Worm (Caenorhabditis elegans) whole organism, L4 larva: ENCODE results near the gene T06C10.3.

Source experiments
- F26F4.8 ChIP-seq: fragments of 200-800 bp; sonication (Bioruptor generic); conservative IDR thresholded peaks from 2 replicates; pipeline ENCODE4 v1.3.6; 2022; ENCODE audit warnings: missing genetic modification characterization, missing compliant biosample characterization
- T20F7.1 ChIP-seq: fragments of 200-800 bp; sonication (Bioruptor generic); optimal IDR thresholded peaks from 2 replicates; lab custom pipeline; 2018; ENCODE audit warnings: mild to moderate bottlenecking, missing genetic modification characterization, missing compliant biosample characterization
- T26A8.4 ChIP-seq: fragments of 200-800 bp; sonication (Bioruptor generic); IDR thresholded peaks from 2 replicates; pipeline ENCODE4 v1.3.6; 2022; ENCODE audit warnings: missing genetic modification characterization, missing compliant biosample characterization
- ZK337.2 ChIP-seq: fragments of 200-800 bp; sonication (Bioruptor generic); IDR thresholded peaks from 2 replicates; pipeline ENCODE4 v1.3.6; 2022; ENCODE audit warnings: missing genetic modification reagents, missing genetic modification characterization, missing compliant biosample characterization
- ZK546.5 ChIP-seq, 2 experiments: sonication (generic microtip); optimal IDR thresholded peaks; 2 replicates each; lab custom pipeline; 2017; ENCODE audit warnings: missing biosample characterization in 2 of 2, missing genetic modification characterization in 2 of 2
- aly-2 ChIP-seq: sonication (generic microtip); optimal IDR thresholded peaks from 2 replicates; lab custom pipeline; 2018; ENCODE audit warnings: missing biosample characterization, missing genetic modification characterization
- ama-1 ChIP-seq: fragments of 150-350 bp; optimal IDR thresholded peaks from 2 replicates; lab custom pipeline; 2014; ENCODE audit warnings: inconsistent platforms, mixed read lengths
- ceh-28 ChIP-seq: fragments of 150-350 bp; optimal IDR thresholded peaks from 2 replicates; lab custom pipeline; 2014; ENCODE audit warnings: missing biosample characterization, missing genetic modification reagents, missing genetic modification characterization
- ceh-32 ChIP-seq: sonication (generic microtip); optimal IDR thresholded peaks from 2 replicates; lab custom pipeline; 2016; ENCODE audit warnings: mild to moderate bottlenecking, missing genetic modification characterization, missing compliant biosample characterization; ENCODE audit not compliant: poor library complexity
- ceh-44 ChIP-seq: fragments of 200-800 bp; sonication (Bioruptor generic); IDR thresholded peaks from 2 replicates; pipeline ENCODE4 v1.3.6; 2022; ENCODE audit warnings: missing genetic modification reagents, missing genetic modification characterization, missing compliant biosample characterization
- ces-1 ChIP-seq: fragments of 150-350 bp; sonication (generic microtip); optimal IDR thresholded peaks from 4 replicates; lab custom pipeline; 2014; ENCODE audit warnings: missing biosample characterization, missing genetic modification reagents, missing genetic modification characterization
- ctbp-1 ChIP-seq: fragments of 200-800 bp; sonication (Bioruptor generic); IDR thresholded peaks from 2 replicates; pipeline ENCODE4 v1.3.6; 2022; ENCODE audit warnings: missing genetic modification reagents, missing genetic modification characterization, missing compliant biosample characterization
- daf-16 ChIP-seq, 3 experiments: sonication (generic microtip); optimal IDR thresholded peaks; 2 replicates each; lab custom pipeline; 2016 to 2017; ENCODE audit warnings: missing genetic modification characterization in 3 of 3, missing genetic modification reagents in 3 of 3, mild to moderate bottlenecking in 2 of 3, missing compliant biosample characterization in 2 of 3, missing biosample characterization in 1 of 3, moderate library complexity in 1 of 3
- dmd-6 ChIP-seq: fragments of 200-800 bp; sonication (Bioruptor generic); IDR thresholded peaks from 2 replicates; pipeline ENCODE4 v1.3.6; 2022; ENCODE audit warnings: missing genetic modification reagents, missing genetic modification characterization, missing compliant biosample characterization
- dpl-1 ChIP-seq: fragments of 150-350 bp; optimal IDR thresholded peaks from 2 replicates; lab custom pipeline; 2014; ENCODE audit warnings: missing biosample characterization, missing genetic modification reagents, missing genetic modification characterization
- duxl-1 ChIP-seq: sonication (generic microtip); optimal IDR thresholded peaks from 2 replicates; lab custom pipeline; 2016; ENCODE audit warnings: mild to moderate bottlenecking, missing genetic modification characterization, moderate library complexity, missing compliant biosample characterization; ENCODE audit not compliant: poor library complexity
- dve-1 ChIP-seq: sonication (generic microtip); optimal IDR thresholded peaks from 2 replicates; lab custom pipeline; 2017; ENCODE audit warnings: antibody characterized with exemption, mild to moderate bottlenecking, missing genetic modification characterization, missing compliant biosample characterization; ENCODE audit not compliant: insufficient read depth
- egl-27 ChIP-seq: sonication (generic microtip); optimal IDR thresholded peaks from 3 replicates; lab custom pipeline; 2017; ENCODE audit warnings: missing biosample characterization, missing genetic modification reagents, missing genetic modification characterization
- fos-1 ChIP-seq: fragments of 150-350 bp; optimal IDR thresholded peaks from 2 replicates; lab custom pipeline; 2014; ENCODE audit warnings: missing biosample characterization, missing genetic modification characterization
- hif-1 ChIP-seq, 2 experiments: sonication (generic microtip); optimal IDR thresholded peaks; 2 replicates each; lab custom pipeline; 2016 to 2017; ENCODE audit warnings: missing compliant biosample characterization in 2 of 2, missing genetic modification characterization in 2 of 2, missing genetic modification reagents in 2 of 2, missing genotype in 2 of 2, mild to moderate bottlenecking in 1 of 2
- hlh-11 ChIP-seq: fragments of 200-800 bp; sonication (Bioruptor generic); optimal IDR thresholded peaks from 2 replicates; lab custom pipeline; 2018; ENCODE audit warnings: mild to moderate bottlenecking, missing genetic modification characterization, missing compliant biosample characterization
- hlh-30 ChIP-seq: sonication (generic microtip); optimal IDR thresholded peaks from 2 replicates; lab custom pipeline; 2017; ENCODE audit warnings: antibody characterized with exemption, mild to moderate bottlenecking, missing genetic modification characterization, missing compliant biosample characterization; ENCODE audit not compliant: insufficient read depth
- jun-1 ChIP-seq: fragments of 150-350 bp; optimal IDR thresholded peaks from 2 replicates; lab custom pipeline; 2014; ENCODE audit warnings: missing biosample characterization, missing genetic modification reagents, missing genetic modification characterization
- lin-13 ChIP-seq: fragments of 150-350 bp; optimal IDR thresholded peaks from 2 replicates; lab custom pipeline; 2014; ENCODE audit warnings: missing biosample characterization, missing genetic modification reagents, missing genetic modification characterization
- lin-38 ChIP-seq: fragments of 200-800 bp; sonication (Bioruptor generic); IDR thresholded peaks from 2 replicates; pipeline ENCODE4 v1.3.6; 2022; ENCODE audit warnings: missing genetic modification reagents, missing genetic modification characterization, missing compliant biosample characterization
- lsy-2 ChIP-seq, 2 experiments: fragments of 150-350 bp in 1 of 2; sonication (generic microtip) in 1 of 2; optimal IDR thresholded peaks; 2 replicates each; lab custom pipeline; 2014 to 2017; ENCODE audit warnings: missing biosample characterization in 2 of 2, missing genetic modification characterization in 2 of 2
- mdt-29 ChIP-seq: fragments of 200-800 bp; sonication (Bioruptor generic); IDR thresholded peaks from 2 replicates; pipeline ENCODE4 v1.3.6; 2022; ENCODE audit warnings: missing genetic modification reagents, missing genetic modification characterization, missing compliant biosample characterization
- mep-1 ChIP-seq: fragments of 150-350 bp; sonication (generic microtip); optimal IDR thresholded peaks from 3 replicates; lab custom pipeline; 2014; ENCODE audit warnings: missing biosample characterization, missing genetic modification characterization
- mes-2 ChIP-seq: sonication (generic microtip); optimal IDR thresholded peaks from 2 replicates; lab custom pipeline; 2016; ENCODE audit warnings: missing genotype, mild to moderate bottlenecking, missing genetic modification characterization, missing compliant biosample characterization; ENCODE audit not compliant: poor library complexity, severe bottlenecking
- nhr-10 ChIP-seq: fragments of 150-350 bp; optimal IDR thresholded peaks from 2 replicates; lab custom pipeline; 2014; ENCODE audit warnings: missing biosample characterization, missing genetic modification characterization
- nhr-11 ChIP-seq: fragments of 150-350 bp; optimal IDR thresholded peaks from 2 replicates; lab custom pipeline; 2014; ENCODE audit warnings: missing biosample characterization, missing genetic modification characterization
- nhr-111 ChIP-seq: fragments of 200-800 bp; sonication (Bioruptor generic); optimal IDR thresholded peaks from 2 replicates; lab custom pipeline; 2018; ENCODE audit warnings: mild to moderate bottlenecking, missing genetic modification characterization, missing compliant biosample characterization
- nhr-237 ChIP-seq: sonication (generic microtip); optimal IDR thresholded peaks from 2 replicates; lab custom pipeline; 2017; ENCODE audit warnings: missing biosample characterization, missing genetic modification characterization
- nhr-28 ChIP-seq: fragments of 150-350 bp; optimal IDR thresholded peaks from 2 replicates; lab custom pipeline; 2014; ENCODE audit warnings: missing biosample characterization, missing genetic modification characterization
- nhr-6 ChIP-seq: fragments of 150-350 bp; optimal IDR thresholded peaks from 2 replicates; lab custom pipeline; 2014; ENCODE audit warnings: missing biosample characterization, missing genetic modification characterization
- pqm-1 ChIP-seq: sonication (generic microtip); optimal IDR thresholded peaks from 2 replicates; lab custom pipeline; 2017; ENCODE audit warnings: missing biosample characterization, missing genetic modification characterization
- rbr-2 ChIP-seq: sonication (generic microtip); optimal IDR thresholded peaks from 2 replicates; lab custom pipeline; 2016; ENCODE audit warnings: missing genotype, missing genetic modification characterization, missing compliant biosample characterization
- set-16 ChIP-seq: fragments of 200-800 bp; sonication (Bioruptor generic); IDR thresholded peaks from 2 replicates; pipeline ENCODE4 v1.3.6; 2022; ENCODE audit warnings: missing genetic modification reagents, missing genetic modification characterization, missing compliant biosample characterization
- spr-3 ChIP-seq: fragments of 200-800 bp; sonication (Bioruptor generic); optimal IDR thresholded peaks from 2 replicates; lab custom pipeline; 2018; ENCODE audit warnings: mild to moderate bottlenecking, missing genetic modification characterization, missing compliant biosample characterization
- tag-97 ChIP-seq: fragments of 200-800 bp; sonication (Bioruptor generic); IDR thresholded peaks from 2 replicates; pipeline ENCODE4 v1.3.6; 2022; ENCODE audit warnings: missing genetic modification characterization, missing compliant biosample characterization
- unc-62 ChIP-seq, 3 experiments: fragments of 150-350 bp in 1 of 3; sonication (generic microtip); optimal IDR thresholded peaks in 2 of 3; peaks in 1 of 3; 1 replicate in 1 of 3; 2 replicates in 2 of 3; lab custom pipeline; 2014 to 2017; ENCODE audit warnings: missing biosample characterization in 3 of 3, missing genetic modification characterization in 3 of 3, missing genetic modification reagents in 3 of 3, missing genotype in 1 of 3
- zfp-2 ChIP-seq: sonication (generic microtip); optimal IDR thresholded peaks from 2 replicates; lab custom pipeline; 2016; ENCODE audit warnings: mild to moderate bottlenecking, missing genetic modification characterization, missing compliant biosample characterization
- zfp-3 ChIP-seq: fragments of 200-800 bp; sonication (Bioruptor generic); conservative IDR thresholded peaks from 2 replicates; pipeline ENCODE4 v1.3.6; 2022; ENCODE audit warnings: missing genetic modification reagents, missing genetic modification characterization, missing compliant biosample characterization
- zip-11 ChIP-seq: fragments of 200-800 bp; sonication (Bioruptor generic); IDR thresholded peaks from 2 replicates; pipeline ENCODE4 v1.3.6; 2022; ENCODE audit warnings: missing genetic modification characterization, missing compliant biosample characterization
- zip-2 ChIP-seq: fragments of 150-350 bp; optimal IDR thresholded peaks from 2 replicates; lab custom pipeline; 2014; ENCODE audit warnings: missing biosample characterization, missing genetic modification characterization
- ztf-11 ChIP-seq: fragments of 150-350 bp; optimal IDR thresholded peaks from 2 replicates; lab custom pipeline; 2014; ENCODE audit warnings: missing biosample characterization, missing genetic modification characterization
- ztf-7 ChIP-seq: fragments of 150-350 bp; optimal IDR thresholded peaks from 2 replicates; lab custom pipeline; 2014; ENCODE audit warnings: missing biosample characterization, missing genetic modification characterization

T06C10.3 gene

DNA sequence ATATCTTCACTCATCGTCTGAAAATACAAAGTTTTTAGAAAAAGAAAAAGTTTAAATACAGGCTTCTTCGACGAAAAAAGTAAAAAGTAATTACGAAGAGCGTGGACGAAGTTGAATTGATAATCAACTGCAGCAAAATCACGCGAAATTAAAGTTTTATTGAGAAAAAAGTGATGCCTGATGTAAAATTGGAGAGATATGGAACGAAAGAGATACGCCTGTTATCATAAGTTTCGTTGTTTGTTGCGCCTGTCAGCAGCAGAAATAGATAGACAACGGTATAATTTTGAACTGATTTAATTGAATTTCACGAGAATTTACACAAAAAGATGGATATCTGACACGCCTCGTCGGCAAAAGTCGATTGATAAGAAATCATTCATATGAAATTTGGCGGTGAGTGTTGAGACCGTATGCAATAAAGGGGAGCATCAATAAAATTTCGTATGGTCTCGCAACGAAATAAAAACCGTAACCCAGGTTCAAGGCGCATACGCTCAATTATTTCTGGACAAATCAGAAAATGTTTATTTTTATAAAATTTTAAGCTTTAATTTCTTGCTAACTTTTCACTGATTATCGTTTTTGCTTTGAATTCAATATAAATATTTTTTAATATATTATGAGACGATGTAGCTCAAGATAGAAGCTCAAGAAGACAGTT is 41.1 kb upstream of the T06C10.3 start, which contains the start of gene C06A6.4 (continued):
- no peak for TF ChIP-seq ztf-7 (tag; lab: Kevin White, UChicago)
- peak; percentile 33 for TF ChIP-seq pqm-1
- no peak for TF ChIP-seq nhr-10 (tag; lab: Kevin White, UChicago)
- no peak for TF ChIP-seq T20F7.1 (GFP tag; lab: Kevin White, UChicago)
- TF ChIP-seq tag-97 (GFP tag; lab: Robert Waterston, UW) = no peak
- no peak for TF ChIP-seq ceh-28 (tag; lab: Kevin White, UChicago)
- TF ChIP-seq fos-1 = no peak
- no peak for TF ChIP-seq duxl-1 (tag; lab: Kevin White, UChicago)
- no peak for TF ChIP-seq lin-13 (GFP tag; lab: Kevin White, UChicago)
- TF ChIP-seq, all 104 proteins: peak for 13

DNA sequence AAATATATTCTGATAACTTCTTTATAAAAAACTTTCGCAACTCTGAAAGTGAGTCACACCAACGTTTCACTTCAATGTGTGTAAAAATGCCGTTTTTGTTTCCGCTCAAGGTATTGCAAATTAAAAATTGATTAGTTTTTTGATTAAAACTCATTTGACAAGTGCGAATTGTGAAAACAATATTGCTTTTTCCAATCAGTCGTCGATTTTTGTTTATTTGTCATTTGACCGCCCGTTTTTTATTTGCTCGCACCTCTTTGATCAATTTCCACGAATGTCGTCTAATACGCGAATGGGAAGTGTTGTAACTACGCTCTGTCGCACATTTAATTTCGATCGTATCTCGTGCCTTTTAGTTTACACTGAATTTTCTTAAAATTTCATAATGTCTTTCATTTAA is 40.4 kb upstream of the T06C10.3 start, which contains the start of gene mvb-12:
Gene mvb-12 (plus strand): TSS at position 375 of the 400 bp plus-strand sequence.
- TF ChIP-seq dmd-6 (0 out of 2 replicates have a peak, but pooled peaks have one; percentile 10), nhr-111 (no peak), hlh-30 (tag; lab: Kevin White, UChicago) (peak; percentile 68), mdt-29 (GFP tag; lab: Robert Waterston, UW) (no peak), dpl-1 (peak; percentile 4), ama-1 (lab: Kevin White, UChicago) (no peak), rbr-2 (tag; lab: Kevin White, UChicago) (no peak), mes-2 (tag; lab: Kevin White, UChicago) (peak; percentile 30), nhr-237 (no peak), ceh-32 (tag; lab: Kevin White, UChicago) (no peak), tag-97 (GFP tag; lab: Robert Waterston, UW) (no peak), aly-2 (tag; lab: Kevin White, UChicago) (no peak), fos-1 (no peak), zfp-3 (no peak), dve-1 (tag; lab: Kevin White, UChicago) (peak; percentile 65), jun-1 (no peak), nhr-11 (tag; lab: Kevin White, UChicago) (no peak), ctbp-1 (GFP tag; lab: Robert Waterston, UW) (no peak), ZK337.2 (no peak), ceh-44 (no peak), nhr-6 (tag; lab: Kevin White, UChicago) (no peak), zip-11 (GFP tag; lab: Robert Waterston, UW) (no peak), T26A8.4 (GFP tag; lab: Robert Waterston, UW) (no peak), pqm-1 (peak; percentile 4), lin-38 (GFP tag; lab: Robert Waterston, UW) (peak; percentile 39), nhr-28 (tag; lab: Kevin White, UChicago) (peak; percentile 7), hlh-11 (tag; lab: Kevin White, UChicago) (peak; percentile 27), hif-1 (tag; optimal IDR thresholded peaks at IDR 0.05; lab: Kevin White, UChicago) (no peak), unc-62 (GFP tag; optimal IDR thresholded peaks at IDR 0.05 in 1 of 2; lab: Kevin White, UChicago) (no peak), unc-62 (tag; optimal IDR thresholded peaks at IDR 0.05; lab: Kevin White, UChicago) (no peak), ces-1 (no peak), set-16 (no peak), lsy-2 (tag; optimal IDR thresholded peaks at IDR 0.05; lab: Kevin White, UChicago) (peak in 1 of 2 experiments; percentile 49), zfp-2 (tag; lab: Kevin White, UChicago) (no peak), spr-3 (no peak), F26F4.8 (GFP tag; lab: Robert Waterston, UW) (no peak), daf-16 (GFP tag; optimal IDR thresholded peaks at IDR 0.05; lab: Kevin White, UChicago) (no peak), daf-16 (tag; optimal IDR thresholded peaks at IDR 0.05; lab: Kevin White, UChicago) (peak; percentile 84), ztf-11 (tag; lab: Kevin White, UChicago) (no peak), ZK546.5 (tag; optimal IDR thresholded peaks at IDR 0.05; lab: Kevin White, UChicago) (no peak), mep-1 (no peak), zip-2 (tag; lab: Kevin White, UChicago) (no peak), egl-27 (tag; lab: Kevin White, UChicago) (no peak), duxl-1 (tag; lab: Kevin White, UChicago) (no peak)
